Fruit fly (Drosophila melanogaster) whole organism, larva: ENCODE data around the gene CG44000.

ENCODE experiments used
- noc ChIP-seq: fragments of 200-800 bp; sonication (Bioruptor generic); optimal IDR thresholded peaks from 3 replicates; lab custom pipeline; 2019; ENCODE audit warnings: missing biosample characterization, mild to moderate bottlenecking, missing genetic modification characterization, moderate library complexity

CG44000 gene

dm6 chr2L:5058094-5058493 is 15.0 kb downstream of the CG44000 start, which contains the start of gene Nepl3:
Nepl3 (minus strand) TSS chr2L:5058248.
- TF ChIP-seq noc (tag; lab: Kevin White, UChicago) = no peak

dm6 chr2L:5059645-5060254 is 16.7 kb downstream of the CG44000 start, which contains the start of gene Rpn11:
Rpn11 (minus strand) TSS chr2L:5059790.
- peak; percentile 63 for TF ChIP-seq noc (tag; lab: Kevin White, UChicago)

dm6 chr2L:5060515-5060914 is 17.4 kb downstream of the CG44000 start, which contains the start of gene qtc:
qtc (plus strand) TSS chr2L:5060815.
- no peak for TF ChIP-seq noc (tag; lab: Kevin White, UChicago)

dm6 chr2L:5060952-5061478 is 17.9 kb downstream of the CG44000 start:
- TF ChIP-seq noc (tag; lab: Kevin White, UChicago) = peak; percentile 90

dm6 chr2L:5062799-5063404 is 19.8 kb downstream of the CG44000 start:
- TF ChIP-seq noc (tag; lab: Kevin White, UChicago) = no peak

dm6 chr2L:5063936-5064335 is 20.9 kb downstream of the CG44000 start:
- TF ChIP-seq noc (tag; lab: Kevin White, UChicago) = no peak

- TF ChIP-seq noc (tag; lab: Kevin White, UChicago) = peak; percentile 20
These were observed 27.9 kb downstream of the CG44000 start, which contains the start of gene RpL37A for dm6 chr2L:5070797-5071579. RpL37A (plus strand) TSS chr2L:5070957.

- TF ChIP-seq noc (tag; lab: Kevin White, UChicago) = no peak
These were observed 29.3 kb downstream of the CG44000 start for dm6 chr2L:5072357-5072756.

dm6 chr2L:5079200-5079599 is 36.1 kb downstream of the CG44000 start:
- TF ChIP-seq noc (tag; lab: Kevin White, UChicago) = no peak

- peak; percentile 19 for TF ChIP-seq noc (tag; lab: Kevin White, UChicago)
These were observed 37.3 kb downstream of the CG44000 start for dm6 chr2L:5080225-5080867.

dm6 chr2L:5084586-5085257 is 41.7 kb downstream of the CG44000 start:
- TF ChIP-seq noc (tag; lab: Kevin White, UChicago) = peak; percentile 76

- peak; percentile 46 for TF ChIP-seq noc (tag; lab: Kevin White, UChicago)
These were observed 42.5 kb downstream of the CG44000 start for dm6 chr2L:5085561-5085960.

- TF ChIP-seq noc (tag; lab: Kevin White, UChicago) = peak; percentile 77
These were observed 43.9 kb downstream of the CG44000 start for dm6 chr2L:5086905-5087522.

- TF ChIP-seq noc (tag; lab: Kevin White, UChicago) = no peak
These were observed 45.7 kb downstream of the CG44000 start for dm6 chr2L:5088649-5089270.
